Fruit fly (Drosophila melanogaster): Measurements from ENCODE around the gene CG15386.

The CG15386 gene

DNA sequence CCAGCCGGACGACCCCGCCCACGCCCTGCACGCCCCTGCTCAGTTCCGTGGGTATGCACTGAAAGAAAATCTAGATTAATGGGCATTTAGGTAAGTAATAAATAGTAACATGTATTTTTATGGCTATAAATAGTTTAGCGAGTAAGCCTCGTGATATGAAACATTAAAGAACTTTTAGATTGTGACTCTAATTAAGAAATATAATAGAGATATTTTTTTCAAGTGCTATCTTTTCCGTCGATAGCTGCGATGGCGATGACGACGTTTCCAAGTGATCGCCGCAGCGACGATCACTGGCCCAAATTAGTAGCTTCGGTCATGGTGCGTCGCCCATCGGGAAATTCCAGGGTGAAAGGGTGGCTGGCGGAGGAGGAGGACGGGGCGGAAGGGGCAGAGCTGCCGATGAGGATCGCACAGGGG is 36.9 kb downstream of the CG15386 start (continued):
- TF ChIP-seq Myb (GFP tag; optimal IDR thresholded peaks at IDR 0.05) (peak; percentile 15), luna (GFP tag; optimal IDR thresholded peaks at IDR 0.05) (no peak), ham (GFP tag; IDR thresholded peaks at IDR 0.05) (peak; percentile 60; the same call in 1 of the 2 replicates), Dfd (GFP tag; optimal IDR thresholded peaks at IDR 0.05) (no peak), CG10147 (GFP tag; optimal IDR thresholded peaks at IDR 0.05) (peak; percentile 72), Hmr (GFP tag; optimal IDR thresholded peaks at IDR 0.05) (peak; percentile 82), CG5953 (GFP tag; IDR thresholded peaks at IDR 0.05) (peak; percentile 87), cg (GFP tag; optimal IDR thresholded peaks at IDR 0.05) (no peak), CG10959 (GFP tag; IDR thresholded peaks at IDR 0.05) (peak; percentile 86), sqz (GFP tag; optimal IDR thresholded peaks at IDR 0.05) (peak; percentile 84), CG3281 (GFP tag; optimal IDR thresholded peaks at IDR 0.05) (peak; percentile 81), grn (GFP tag; optimal IDR thresholded peaks at IDR 0.05) (peak; percentile 29), tgo (GFP tag; IDR thresholded peaks at IDR 0.05) (peak; percentile 90), Rx (GFP tag; IDR thresholded peaks at IDR 0.05) (peak; percentile 86), ind (GFP tag; optimal IDR thresholded peaks at IDR 0.05) (peak; percentile 83), Atf3 (GFP tag; optimal IDR thresholded peaks at IDR 0.05) (peak; percentile 64), psq (GFP tag; optimal IDR thresholded peaks at IDR 0.05) (peak; percentile 49), E2f1 (GFP tag; IDR thresholded peaks at IDR 0.05) (peak; percentile 82), jing (GFP tag; optimal IDR thresholded peaks at IDR 0.05) (peak; percentile 80), CG31365 (tag; optimal IDR thresholded peaks at IDR 0.05) (peak; percentile 63), CG16813 (GFP tag; IDR thresholded peaks at IDR 0.05; ENCODE audit: partially characterized antibody) (no peak), CG7786 (GFP tag; optimal IDR thresholded peaks at IDR 0.05) (peak; percentile 64), Fer3 (tag; optimal IDR thresholded peaks at IDR 0.05) (peak; percentile 88), CG17612 (GFP tag; IDR thresholded peaks at IDR 0.05) (peak; percentile 65; the same call in 1 of the 2 replicates), CG13287 (GFP tag; IDR thresholded peaks at IDR 0.05; ENCODE audit: partially characterized antibody) (no peak), gsb-n (tag; optimal IDR thresholded peaks at IDR 0.05) (peak; percentile 93), CG13296 (GFP tag; optimal IDR thresholded peaks at IDR 0.05) (peak; percentile 72), cato (GFP tag; optimal IDR thresholded peaks at IDR 0.05; ENCODE audit: borderline replicate concordance) (peak; percentile 80), CG9215 (GFP tag; IDR thresholded peaks at IDR 0.05) (peak; percentile 66), lbe (GFP tag; optimal IDR thresholded peaks at IDR 0.05) (peak; percentile 49), yki (optimal IDR thresholded peaks at IDR 0.05) (no peak), CG12391 (tag; optimal IDR thresholded peaks at IDR 0.05) (peak; percentile 94), CG15073 (GFP tag; optimal IDR thresholded peaks at IDR 0.05) (peak; percentile 55), CG7839 (tag; optimal IDR thresholded peaks at IDR 0.05) (peak; percentile 93), jigr1 (GFP tag; IDR thresholded peaks at IDR 0.05) (peak; percentile 80), CG2678 (tag; optimal IDR thresholded peaks at IDR 0.05) (peak; percentile 93), ap (GFP tag; IDR thresholded peaks at IDR 0.05) (peak; percentile 91), Nf-YA (GFP tag; IDR thresholded peaks at IDR 0.05) (peak; percentile 81), CG15601 (tag; optimal IDR thresholded peaks at IDR 0.05) (peak; percentile 94), CG11456 (GFP tag; IDR thresholded peaks at IDR 0.05) (peak; percentile 86), ase (GFP tag; IDR thresholded peaks at IDR 0.05) (peak; percentile 90), CG2875 (GFP tag; optimal IDR thresholded peaks at IDR 0.05) (peak; percentile 91), sob (GFP tag; IDR thresholded peaks at IDR 0.05) (peak; percentile 87), CG7963 (GFP tag; IDR thresholded peaks at IDR 0.05; ENCODE audit: partially characterized antibody) (no peak), prd (optimal IDR thresholded peaks at IDR 0.05) (no peak), prd (GFP tag; IDR thresholded peaks at IDR 0.05) (peak; percentile 93), Scr (GFP tag; IDR thresholded peaks at IDR 0.05; ENCODE audit: partially characterized antibody) (no peak), bsh (GFP tag; optimal IDR thresholded peaks at IDR 0.05) (peak; percentile 45 to 96), disco-r (GFP tag; optimal IDR thresholded peaks at IDR 0.05) (peak; percentile 34), Lpt (GFP tag; optimal IDR thresholded peaks at IDR 0.05) (no peak), HLHmδ (GFP tag; optimal IDR thresholded peaks at IDR 0.05) (no peak), Elba2 (GFP tag; optimal IDR thresholded peaks at IDR 0.05) (peak; percentile 29)

Measured in whole organism, embryonic.